Worm (Caenorhabditis elegans) whole organism, L3 larva: Measurements from ENCODE around the gene K06G5.1.

Experiments used
- R02D3.7 ChIP-seq: fragments of 150-350 bp; optimal IDR thresholded peaks from 2 replicates; lab custom pipeline; 2014; ENCODE audit warnings: missing biosample characterization, missing genetic modification characterization
- ama-1 ChIP-seq: fragments of 150-350 bp; optimal IDR thresholded peaks from 2 replicates; lab custom pipeline; 2018
- ceh-9 ChIP-seq: sonication (generic microtip); optimal IDR thresholded peaks from 2 replicates; lab custom pipeline; 2018; ENCODE audit warnings: missing biosample characterization, missing genetic modification characterization
- daf-12 ChIP-seq: fragments of 150-350 bp; optimal IDR thresholded peaks from 2 replicates; lab custom pipeline; 2014; ENCODE audit warnings: missing biosample characterization, missing genetic modification reagents, missing genetic modification characterization
- egl-27 ChIP-seq: sonication (generic microtip); optimal IDR thresholded peaks from 4 replicates; lab custom pipeline; 2017; ENCODE audit warnings: missing biosample characterization, missing genetic modification reagents, missing genetic modification characterization
- elt-2 ChIP-seq: sonication (generic microtip); optimal IDR thresholded peaks from 2 replicates; lab custom pipeline; 2016; ENCODE audit warnings: missing genetic modification reagents, mild to moderate bottlenecking, missing genetic modification characterization, missing compliant biosample characterization
- elt-3 ChIP-seq, 3 experiments: fragments of 150-350 bp in 1 of 3; sonication (generic microtip) in 2 of 3; optimal IDR thresholded peaks; 2 replicates in 2 of 3; 4 replicates in 1 of 3; lab custom pipeline; 2014 to 2017; ENCODE audit warnings: missing biosample characterization in 3 of 3, missing genetic modification characterization in 3 of 3
- eor-1 ChIP-seq, 2 experiments: fragments of 150-350 bp; optimal IDR thresholded peaks; 2 replicates each; lab custom pipeline; 2014 to 2018; ENCODE audit warnings: missing biosample characterization in 2 of 2, missing genetic modification characterization in 2 of 2
- fkh-10 ChIP-seq: sonication (generic microtip); optimal IDR thresholded peaks from 2 replicates; lab custom pipeline; 2017; ENCODE audit warnings: missing biosample characterization, missing genetic modification reagents, missing genetic modification characterization
- fkh-2 ChIP-seq: fragments of 150-350 bp; optimal IDR thresholded peaks from 2 replicates; lab custom pipeline; 2014; ENCODE audit warnings: missing biosample characterization, missing genetic modification reagents, missing genetic modification characterization
- fos-1 ChIP-seq: fragments of 150-350 bp; optimal IDR thresholded peaks from 2 replicates; lab custom pipeline; 2014; ENCODE audit warnings: missing biosample characterization, missing genetic modification characterization
- hmg-11 ChIP-seq: sonication (generic microtip); optimal IDR thresholded peaks from 2 replicates; lab custom pipeline; 2016; ENCODE audit warnings: missing genetic modification characterization, missing compliant biosample characterization
- jun-1 ChIP-seq: fragments of 150-350 bp; optimal IDR thresholded peaks from 2 replicates; lab custom pipeline; 2014; ENCODE audit warnings: missing biosample characterization, missing genetic modification reagents, missing genetic modification characterization
- lin-15B ChIP-seq: fragments of 150-350 bp; optimal IDR thresholded peaks from 2 replicates; lab custom pipeline; 2014; ENCODE audit warnings: missing biosample characterization, missing genetic modification characterization
- lin-39 ChIP-seq: fragments of 150-350 bp; optimal IDR thresholded peaks from 2 replicates; lab custom pipeline; 2018; ENCODE audit warnings: missing biosample characterization, missing genetic modification reagents, missing genetic modification characterization
- mdl-1 ChIP-seq: fragments of 150-350 bp; optimal IDR thresholded peaks from 2 replicates; lab custom pipeline; 2014; ENCODE audit warnings: missing biosample characterization, missing genetic modification characterization
- mml-1 ChIP-seq: fragments of 150-350 bp; sonication (generic microtip); optimal IDR thresholded peaks from 3 replicates; lab custom pipeline; 2014; ENCODE audit warnings: missing biosample characterization, missing genetic modification characterization
- nfya-1 ChIP-seq: sonication (generic microtip); optimal IDR thresholded peaks from 2 replicates; lab custom pipeline; 2017; ENCODE audit warnings: missing genetic modification characterization, mild to moderate bottlenecking, missing compliant biosample characterization, antibody characterized with exemption, moderate library complexity; ENCODE audit not compliant: insufficient read depth
- nhr-11 ChIP-seq: fragments of 150-350 bp; optimal IDR thresholded peaks from 2 replicates; lab custom pipeline; 2014; ENCODE audit warnings: missing biosample characterization, missing genetic modification characterization
- nhr-23 ChIP-seq: fragments of 150-350 bp; optimal IDR thresholded peaks from 2 replicates; lab custom pipeline; 2014; ENCODE audit warnings: missing biosample characterization, missing genetic modification reagents, missing genetic modification characterization
- nhr-237 ChIP-seq: fragments of 150-350 bp; optimal IDR thresholded peaks from 2 replicates; lab custom pipeline; 2014; ENCODE audit warnings: missing biosample characterization, missing genetic modification characterization
- nhr-43 ChIP-seq: sonication (generic microtip); optimal IDR thresholded peaks from 2 replicates; lab custom pipeline; 2016; ENCODE audit warnings: mild to moderate bottlenecking, missing genetic modification characterization, missing compliant biosample characterization; ENCODE audit not compliant: poor library complexity, severe bottlenecking
- nhr-67 ChIP-seq: fragments of 150-350 bp; optimal IDR thresholded peaks from 2 replicates; lab custom pipeline; 2014; ENCODE audit warnings: missing biosample characterization, missing genetic modification characterization
- nhr-77 ChIP-seq: fragments of 150-350 bp; optimal IDR thresholded peaks from 2 replicates; lab custom pipeline; 2014; ENCODE audit warnings: missing biosample characterization, missing genetic modification characterization
- pha-4 ChIP-seq: fragments of 150-350 bp; optimal IDR thresholded peaks from 2 replicates; lab custom pipeline; 2014; ENCODE audit warnings: missing biosample characterization, missing genetic modification reagents, missing genetic modification characterization
- sea-2 ChIP-seq: fragments of 150-350 bp; sonication (generic microtip); optimal IDR thresholded peaks from 4 replicates; lab custom pipeline; 2014; ENCODE audit warnings: missing biosample characterization, missing genetic modification reagents, missing genetic modification characterization
- tbx-2 ChIP-seq: sonication (generic microtip); optimal IDR thresholded peaks from 2 replicates; lab custom pipeline; 2016; ENCODE audit warnings: mild to moderate bottlenecking, missing genetic modification characterization, missing compliant biosample characterization
- unc-62 ChIP-seq: fragments of 150-350 bp; sonication (generic microtip); optimal IDR thresholded peaks from 4 replicates; lab custom pipeline; 2014; ENCODE audit warnings: missing biosample characterization, missing genetic modification reagents, missing genetic modification characterization
- zag-1 ChIP-seq: fragments of 150-350 bp; optimal IDR thresholded peaks from 2 replicates; lab custom pipeline; 2014; ENCODE audit warnings: missing biosample characterization, missing genetic modification characterization
- ztf-4 ChIP-seq: fragments of 150-350 bp; optimal IDR thresholded peaks from 2 replicates; lab custom pipeline; 2014; ENCODE audit warnings: missing biosample characterization, missing genetic modification characterization

Gene K06G5.1

ce11 chrX:14240205-14240604 lies 25.4 kb downstream of the K06G5.1 start:
- TF ChIP-seq zag-1 (tag; lab: Kevin White, UChicago): no peak
- TF ChIP-seq lin-39 (tag; lab: Kevin White, UChicago): no peak
- no peak for TF ChIP-seq mml-1 (tag; lab: Kevin White, UChicago)
- TF ChIP-seq jun-1 (tag; lab: Kevin White, UChicago): no peak
- TF ChIP-seq ztf-4 (tag; lab: Kevin White, UChicago): no peak
- no peak for TF ChIP-seq tbx-2 (tag; lab: Kevin White, UChicago)
- no peak for TF ChIP-seq sea-2
- TF ChIP-seq daf-12 (tag; lab: Kevin White, UChicago): no peak
- no peak for TF ChIP-seq nhr-11 (tag; lab: Kevin White, UChicago)
- no peak for TF ChIP-seq ama-1
- TF ChIP-seq fos-1: no peak
- no peak for TF ChIP-seq nhr-77 (tag; lab: Kevin White, UChicago)
- TF ChIP-seq R02D3.7 (tag; lab: Kevin White, UChicago): no peak
- no peak for TF ChIP-seq nhr-43
- TF ChIP-seq eor-1 (tag; optimal IDR thresholded peaks at IDR 0.05; lab: Kevin White, UChicago): no peak
- TF ChIP-seq mdl-1: no peak

ce11 chrX:14241531-14241930 lies 26.8 kb downstream of the K06G5.1 start:
- no peak for TF ChIP-seq nhr-77 (tag; lab: Kevin White, UChicago)
- TF ChIP-seq nhr-237: no peak
- TF ChIP-seq pha-4 (tag; lab: Kevin White, UChicago): no peak
- TF ChIP-seq lin-15B (tag; lab: Kevin White, UChicago): no peak
- no peak for TF ChIP-seq nhr-43

- no peak for TF ChIP-seq nfya-1 (tag; lab: Kevin White, UChicago)
- peak; percentile 3 for TF ChIP-seq elt-2 (tag; lab: Kevin White, UChicago)
Measured at ce11 chrX:14243345-14243961, 28.7 kb downstream of the K06G5.1 start, which contains the start of gene K04C1.3. TSS of gene K04C1.3 (minus strand) at chrX:14243395.

- peak; percentile 21 for TF ChIP-seq elt-2 (tag; lab: Kevin White, UChicago)
- TF ChIP-seq ceh-9 (tag; lab: Kevin White, UChicago): no peak
- TF ChIP-seq fkh-10 (GFP tag; lab: Kevin White, UChicago): no peak
Measured at ce11 chrX:14244493-14244892, 29.7 kb downstream of the K06G5.1 start.

- no peak for TF ChIP-seq mml-1 (tag; lab: Kevin White, UChicago)
Measured at ce11 chrX:14246518-14246917, 31.7 kb downstream of the K06G5.1 start, which contains the start of gene mlc-6. TSS of gene mlc-6 (minus strand) at chrX:14246618.

ce11 chrX:14247436-14248103 lies 32.8 kb downstream of the K06G5.1 start, which contains the start of gene K04C1.5:
TSS of gene K04C1.5 (plus strand) at chrX:14248053.
- TF ChIP-seq hmg-11 (tag; lab: Kevin White, UChicago) (no peak), unc-62 (no peak), nhr-11 (tag; lab: Kevin White, UChicago) (no peak), egl-27 (tag; lab: Kevin White, UChicago) (no peak), jun-1 (tag; lab: Kevin White, UChicago) (no peak), fkh-10 (GFP tag; lab: Kevin White, UChicago) (no peak), elt-3 (tag; optimal IDR thresholded peaks at IDR 0.05; lab: Kevin White, UChicago) (no peak), pha-4 (tag; lab: Kevin White, UChicago) (no peak), sea-2 (no peak), nhr-23 (tag; lab: Kevin White, UChicago) (no peak), lin-15B (tag; lab: Kevin White, UChicago) (no peak), mml-1 (tag; lab: Kevin White, UChicago) (no peak), nhr-67 (no peak), nhr-237 (no peak), ceh-9 (tag; lab: Kevin White, UChicago) (no peak), fkh-2 (tag; lab: Kevin White, UChicago) (no peak)
